Worm (Caenorhabditis elegans) whole organism, mixed stage, embryonic: ENCODE measurements around the gene K02D3.2.

Experiments
- elt-3 ChIP-seq: fragments of 150-350 bp; optimal IDR thresholded peaks from 2 replicates; lab custom pipeline; 2014; ENCODE audit warnings: missing biosample characterization, missing genetic modification characterization
- flh-1 ChIP-seq: fragments of 200-800 bp; sonication (Bioruptor generic); optimal IDR thresholded peaks from 2 replicates; lab custom pipeline; 2018; ENCODE audit warnings: mild to moderate bottlenecking, missing genetic modification characterization, moderate library complexity, missing compliant biosample characterization
- lin-13 ChIP-seq: fragments of 150-350 bp; optimal IDR thresholded peaks from 2 replicates; lab custom pipeline; 2014; ENCODE audit warnings: missing biosample characterization, missing genetic modification characterization
- lsy-2 ChIP-seq: fragments of 150-350 bp; optimal IDR thresholded peaks from 2 replicates; lab custom pipeline; 2014; ENCODE audit warnings: missing biosample characterization, missing genetic modification characterization
- mab-5 ChIP-seq: fragments of 150-350 bp; optimal IDR thresholded peaks from 2 replicates; lab custom pipeline; 2014; ENCODE audit warnings: missing biosample characterization, missing genetic modification characterization
- mep-1 ChIP-seq: fragments of 150-350 bp; optimal IDR thresholded peaks from 2 replicates; lab custom pipeline; 2017; ENCODE audit warnings: missing biosample characterization, missing genetic modification reagents, missing genetic modification characterization, inconsistent platforms
- nhr-237 ChIP-seq: fragments of 150-350 bp; optimal IDR thresholded peaks from 2 replicates; lab custom pipeline; 2014; ENCODE audit warnings: missing biosample characterization, missing genetic modification characterization
- nhr-28 ChIP-seq: fragments of 150-350 bp; optimal IDR thresholded peaks from 2 replicates; lab custom pipeline; 2014; ENCODE audit warnings: missing biosample characterization, missing genetic modification characterization
- nhr-76 ChIP-seq: sonication (generic microtip); optimal IDR thresholded peaks from 2 replicates; lab custom pipeline; 2017; ENCODE audit warnings: missing biosample characterization, missing genetic modification characterization
- pha-4 ChIP-seq: fragments of 150-350 bp; optimal IDR thresholded peaks from 2 replicates; lab custom pipeline; 2018; ENCODE audit warnings: missing biosample characterization, missing genetic modification reagents, missing genetic modification characterization
- sem-2 ChIP-seq: fragments of 200-800 bp; sonication (Bioruptor generic); optimal IDR thresholded peaks from 2 replicates; lab custom pipeline; 2018; ENCODE audit warnings: mild to moderate bottlenecking, missing genetic modification characterization, missing compliant biosample characterization
- ztf-11 ChIP-seq: fragments of 150-350 bp; optimal IDR thresholded peaks from 2 replicates; lab custom pipeline; 2014; ENCODE audit warnings: missing biosample characterization, missing genetic modification characterization

DNA sequence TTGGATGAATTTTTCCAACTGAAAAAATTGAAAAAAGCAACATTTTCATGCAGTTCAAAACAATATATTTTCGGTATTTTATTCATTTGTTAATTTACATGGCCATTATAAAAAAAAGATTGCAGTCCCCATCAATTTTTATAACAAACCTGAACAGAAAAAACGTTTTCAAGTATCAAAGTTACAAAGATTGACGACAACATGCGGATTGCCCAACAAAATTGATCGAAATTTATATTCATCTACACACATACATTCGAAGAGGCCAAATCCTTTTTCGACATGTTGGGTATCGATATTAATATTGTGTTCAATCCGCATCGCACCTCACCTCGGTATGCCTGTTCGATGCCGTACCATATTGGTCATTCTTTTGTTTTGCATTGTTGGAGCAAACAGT, 2.0 kb upstream of the K02D3.2 start, which contains the start of gene K11E4.1:
- no peak for TF ChIP-seq elt-3 (tag; lab: Kevin White, UChicago)
- TF ChIP-seq nhr-237 = no peak
- no peak for TF ChIP-seq nhr-28 (tag; lab: Kevin White, UChicago)
- TF ChIP-seq nhr-76 (tag; lab: Kevin White, UChicago) = no peak
- no peak for TF ChIP-seq mep-1 (tag; lab: Kevin White, UChicago)
- no peak for TF ChIP-seq sem-2 (GFP tag; lab: Kevin White, UChicago)
- no peak for TF ChIP-seq lin-13 (tag; lab: Kevin White, UChicago)
- TF ChIP-seq flh-1 (GFP tag; lab: Kevin White, UChicago) = no peak
- no peak for TF ChIP-seq pha-4 (tag; lab: Kevin White, UChicago)
- no peak for TF ChIP-seq ztf-11 (tag; lab: Kevin White, UChicago)
- no peak for TF ChIP-seq mab-5
- no peak for TF ChIP-seq lsy-2 (tag; lab: Kevin White, UChicago)
